Worm (Caenorhabditis elegans) whole organism, L4 larva: ENCODE results near the gene dct-15.
A peak's percentile ranks its signal among the peaks of the same experiment; 100 is the strongest.

Experiments used
- F10B5.3 ChIP-seq: sonication (generic microtip); optimal IDR thresholded peaks from 2 replicates; lab custom pipeline; 2016; ENCODE audit warnings: mild to moderate bottlenecking, missing genetic modification characterization, missing compliant biosample characterization
- F26F4.8 ChIP-seq: fragments of 200-800 bp; sonication (Bioruptor generic); conservative IDR thresholded peaks from 2 replicates; pipeline ENCODE4 v1.3.6; 2022; ENCODE audit warnings: missing genetic modification characterization, missing compliant biosample characterization
- F37D6.2 ChIP-seq: sonication (generic microtip); optimal IDR thresholded peaks from 2 replicates; lab custom pipeline; 2016; ENCODE audit warnings: mild to moderate bottlenecking, missing genetic modification characterization, missing compliant biosample characterization
- F44E2.7 ChIP-seq: fragments of 200-800 bp; sonication (Bioruptor generic); IDR thresholded peaks from 2 replicates; pipeline ENCODE4 v2.1.2; 2022; ENCODE audit warnings: missing genetic modification characterization, missing compliant biosample characterization
- T20F7.1 ChIP-seq: fragments of 200-800 bp; sonication (Bioruptor generic); optimal IDR thresholded peaks from 2 replicates; lab custom pipeline; 2018; ENCODE audit warnings: mild to moderate bottlenecking, missing genetic modification characterization, missing compliant biosample characterization
- T26A8.4 ChIP-seq: fragments of 200-800 bp; sonication (Bioruptor generic); IDR thresholded peaks from 2 replicates; pipeline ENCODE4 v1.3.6; 2022; ENCODE audit warnings: missing genetic modification characterization, missing compliant biosample characterization
- Y105C5A.15 ChIP-seq: fragments of 200-800 bp; sonication (Bioruptor generic); IDR thresholded peaks from 2 replicates; pipeline ENCODE4 v1.3.6; 2022; ENCODE audit warnings: missing genetic modification characterization, missing compliant biosample characterization
- Y48G9A.11 ChIP-seq: fragments of 200-800 bp; sonication (Bioruptor generic); IDR thresholded peaks from 2 replicates; pipeline ENCODE4 v1.3.6; 2022; ENCODE audit warnings: missing genetic modification reagents, missing genetic modification characterization, missing compliant biosample characterization
- Y5F2A.4 ChIP-seq: fragments of 200-800 bp; sonication (Bioruptor generic); optimal IDR thresholded peaks from 2 replicates; lab custom pipeline; 2018; ENCODE audit warnings: mild to moderate bottlenecking, missing genetic modification characterization, missing compliant biosample characterization
- ZK546.5 ChIP-seq, 2 experiments: sonication (generic microtip); optimal IDR thresholded peaks; 2 replicates each; lab custom pipeline; 2017; ENCODE audit warnings: missing biosample characterization in 2 of 2, missing genetic modification characterization in 2 of 2
- ceh-28 ChIP-seq: fragments of 150-350 bp; optimal IDR thresholded peaks from 2 replicates; lab custom pipeline; 2014; ENCODE audit warnings: missing biosample characterization, missing genetic modification reagents, missing genetic modification characterization
- ceh-32 ChIP-seq: sonication (generic microtip); optimal IDR thresholded peaks from 2 replicates; lab custom pipeline; 2016; ENCODE audit warnings: mild to moderate bottlenecking, missing genetic modification characterization, missing compliant biosample characterization; ENCODE audit not compliant: poor library complexity
- ceh-62 ChIP-seq: sonication (generic microtip); optimal IDR thresholded peaks from 2 replicates; lab custom pipeline; 2017; ENCODE audit warnings: missing biosample characterization, missing genetic modification characterization
- ceh-82 ChIP-seq: sonication (generic microtip); optimal IDR thresholded peaks from 2 replicates; lab custom pipeline; 2017; ENCODE audit warnings: missing biosample characterization, missing genetic modification characterization
- ces-1 ChIP-seq: fragments of 150-350 bp; sonication (generic microtip); optimal IDR thresholded peaks from 4 replicates; lab custom pipeline; 2014; ENCODE audit warnings: missing biosample characterization, missing genetic modification reagents, missing genetic modification characterization
- ctbp-1 ChIP-seq: fragments of 200-800 bp; sonication (Bioruptor generic); IDR thresholded peaks from 2 replicates; pipeline ENCODE4 v1.3.6; 2022; ENCODE audit warnings: missing genetic modification reagents, missing genetic modification characterization, missing compliant biosample characterization
- daf-16 ChIP-seq, 3 experiments: sonication (generic microtip); optimal IDR thresholded peaks; 2 replicates each; lab custom pipeline; 2016 to 2017; ENCODE audit warnings: missing genetic modification characterization in 3 of 3, missing genetic modification reagents in 3 of 3, mild to moderate bottlenecking in 2 of 3, missing compliant biosample characterization in 2 of 3, missing biosample characterization in 1 of 3, moderate library complexity in 1 of 3
- dmd-6 ChIP-seq: fragments of 200-800 bp; sonication (Bioruptor generic); IDR thresholded peaks from 2 replicates; pipeline ENCODE4 v1.3.6; 2022; ENCODE audit warnings: missing genetic modification reagents, missing genetic modification characterization, missing compliant biosample characterization
- dpl-1 ChIP-seq: fragments of 150-350 bp; optimal IDR thresholded peaks from 2 replicates; lab custom pipeline; 2014; ENCODE audit warnings: missing biosample characterization, missing genetic modification reagents, missing genetic modification characterization
- dve-1 ChIP-seq: sonication (generic microtip); optimal IDR thresholded peaks from 2 replicates; lab custom pipeline; 2017; ENCODE audit warnings: antibody characterized with exemption, mild to moderate bottlenecking, missing genetic modification characterization, missing compliant biosample characterization; ENCODE audit not compliant: insufficient read depth
- egl-43 ChIP-seq: fragments of 200-800 bp; sonication (Bioruptor generic); IDR thresholded peaks from 2 replicates; pipeline ENCODE4 v1.3.6; 2022; ENCODE audit warnings: missing genetic modification reagents, missing genetic modification characterization, missing compliant biosample characterization
- fkh-10 ChIP-seq: fragments of 150-350 bp; optimal IDR thresholded peaks from 2 replicates; lab custom pipeline; 2014; ENCODE audit warnings: missing biosample characterization, missing genetic modification reagents, missing genetic modification characterization
- hif-1 ChIP-seq, 2 experiments: sonication (generic microtip); optimal IDR thresholded peaks; 2 replicates each; lab custom pipeline; 2016 to 2017; ENCODE audit warnings: missing compliant biosample characterization in 2 of 2, missing genetic modification characterization in 2 of 2, missing genetic modification reagents in 2 of 2, missing genotype in 2 of 2, mild to moderate bottlenecking in 1 of 2
- hlh-11 ChIP-seq: fragments of 200-800 bp; sonication (Bioruptor generic); optimal IDR thresholded peaks from 2 replicates; lab custom pipeline; 2018; ENCODE audit warnings: mild to moderate bottlenecking, missing genetic modification characterization, missing compliant biosample characterization
- hlh-30 ChIP-seq: sonication (generic microtip); optimal IDR thresholded peaks from 2 replicates; lab custom pipeline; 2017; ENCODE audit warnings: antibody characterized with exemption, mild to moderate bottlenecking, missing genetic modification characterization, missing compliant biosample characterization; ENCODE audit not compliant: insufficient read depth
- lim-7 ChIP-seq: fragments of 200-800 bp; sonication (Bioruptor generic); IDR thresholded peaks from 2 replicates; pipeline ENCODE4 v1.3.6; 2022; ENCODE audit warnings: missing genetic modification characterization, missing compliant biosample characterization
- lin-13 ChIP-seq: fragments of 150-350 bp; optimal IDR thresholded peaks from 2 replicates; lab custom pipeline; 2014; ENCODE audit warnings: missing biosample characterization, missing genetic modification reagents, missing genetic modification characterization
- lin-15B ChIP-seq: fragments of 150-350 bp; sonication (generic microtip); optimal IDR thresholded peaks from 3 replicates; lab custom pipeline; 2014; ENCODE audit warnings: missing biosample characterization, missing genetic modification characterization
- lin-39 ChIP-seq: fragments of 150-350 bp; optimal IDR thresholded peaks from 2 replicates; lab custom pipeline; 2014; ENCODE audit warnings: missing biosample characterization, missing genetic modification reagents, missing genetic modification characterization
- mdl-1 ChIP-seq, 2 experiments: fragments of 150-350 bp in 1 of 2; sonication (generic microtip) in 1 of 2; optimal IDR thresholded peaks; 2 replicates each; lab custom pipeline; 2014 to 2017; ENCODE audit warnings: missing biosample characterization in 2 of 2, missing genetic modification characterization in 2 of 2
- mdt-29 ChIP-seq: fragments of 200-800 bp; sonication (Bioruptor generic); IDR thresholded peaks from 2 replicates; pipeline ENCODE4 v1.3.6; 2022; ENCODE audit warnings: missing genetic modification reagents, missing genetic modification characterization, missing compliant biosample characterization
- mes-2 ChIP-seq: sonication (generic microtip); optimal IDR thresholded peaks from 2 replicates; lab custom pipeline; 2016; ENCODE audit warnings: missing genotype, mild to moderate bottlenecking, missing genetic modification characterization, missing compliant biosample characterization; ENCODE audit not compliant: poor library complexity, severe bottlenecking
- nhr-102 ChIP-seq: sonication (generic microtip); optimal IDR thresholded peaks from 2 replicates; lab custom pipeline; 2016; ENCODE audit warnings: mild to moderate bottlenecking, missing genetic modification characterization, moderate library complexity, missing compliant biosample characterization
- nhr-11 ChIP-seq: fragments of 150-350 bp; optimal IDR thresholded peaks from 2 replicates; lab custom pipeline; 2014; ENCODE audit warnings: missing biosample characterization, missing genetic modification characterization
- nhr-25 ChIP-seq: sonication (generic microtip); optimal IDR thresholded peaks from 2 replicates; lab custom pipeline; 2017; ENCODE audit warnings: missing genetic modification characterization, mild to moderate bottlenecking, missing compliant biosample characterization, antibody characterized with exemption, moderate library complexity, borderline replicate concordance; ENCODE audit not compliant: insufficient read depth
- nhr-76 ChIP-seq: fragments of 150-350 bp; optimal IDR thresholded peaks from 2 replicates; lab custom pipeline; 2014; ENCODE audit warnings: missing biosample characterization, missing genetic modification characterization
- rbr-2 ChIP-seq: sonication (generic microtip); optimal IDR thresholded peaks from 2 replicates; lab custom pipeline; 2016; ENCODE audit warnings: missing genotype, missing genetic modification characterization, missing compliant biosample characterization
- snpc-1.2 ChIP-seq: fragments of 200-800 bp; sonication (Bioruptor generic); IDR thresholded peaks from 2 replicates; pipeline ENCODE4 v1.3.6; 2022; ENCODE audit warnings: missing genetic modification reagents, missing genetic modification characterization, missing compliant biosample characterization
- snpc-4 ChIP-seq: fragments of 150-350 bp; optimal IDR thresholded peaks from 2 replicates; lab custom pipeline; 2014; ENCODE audit warnings: missing biosample characterization, missing genetic modification characterization
- spr-1 ChIP-seq: sonication (generic microtip); optimal IDR thresholded peaks from 2 replicates; lab custom pipeline; 2016; ENCODE audit warnings: mild to moderate bottlenecking, missing genetic modification characterization, missing compliant biosample characterization
- spr-3 ChIP-seq: fragments of 200-800 bp; sonication (Bioruptor generic); optimal IDR thresholded peaks from 2 replicates; lab custom pipeline; 2018; ENCODE audit warnings: mild to moderate bottlenecking, missing genetic modification characterization, missing compliant biosample characterization
- vab-7 ChIP-seq: fragments of 200-800 bp; sonication (Bioruptor generic); IDR thresholded peaks from 2 replicates; pipeline ENCODE4 v1.3.6; 2022; ENCODE audit warnings: missing genetic modification reagents, missing genetic modification characterization, missing compliant biosample characterization
- zag-1 ChIP-seq: fragments of 150-350 bp; optimal IDR thresholded peaks from 2 replicates; lab custom pipeline; 2014; ENCODE audit warnings: missing biosample characterization, missing genetic modification characterization
- zip-2 ChIP-seq: fragments of 150-350 bp; optimal IDR thresholded peaks from 2 replicates; lab custom pipeline; 2014; ENCODE audit warnings: missing biosample characterization, missing genetic modification characterization

The dct-15 gene

DNA sequence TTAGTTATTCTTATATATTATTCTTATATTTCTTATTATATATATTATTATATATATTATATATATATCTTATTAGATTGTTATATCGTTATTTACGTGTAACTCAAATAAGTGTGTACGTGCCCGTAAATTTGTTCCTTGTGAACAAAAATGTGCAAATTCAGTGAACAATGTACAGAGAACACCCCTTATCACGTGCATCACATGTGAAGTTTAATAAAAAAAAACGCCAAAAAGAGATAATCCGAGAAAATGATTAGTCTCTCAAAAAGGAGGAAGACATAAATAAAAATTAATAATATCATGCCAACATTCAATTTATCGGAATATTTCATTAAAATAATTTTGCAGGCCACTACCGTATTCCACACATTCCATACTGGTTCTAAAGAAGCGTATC lies 10.9 kb downstream of the dct-15 start (continued):
- TF ChIP-seq rbr-2 (no peak), T20F7.1 (peak; percentile 28), spr-3 (GFP tag; lab: Kevin White, UChicago) (no peak), Y48G9A.11 (GFP tag; lab: Robert Waterston, UW) (no peak), daf-16 (GFP tag; optimal IDR thresholded peaks at IDR 0.05; lab: Kevin White, UChicago) (no peak), daf-16 (tag; optimal IDR thresholded peaks at IDR 0.05; lab: Kevin White, UChicago) (peak; percentile 53), dpl-1 (no peak), lin-13 (no peak)

DNA sequence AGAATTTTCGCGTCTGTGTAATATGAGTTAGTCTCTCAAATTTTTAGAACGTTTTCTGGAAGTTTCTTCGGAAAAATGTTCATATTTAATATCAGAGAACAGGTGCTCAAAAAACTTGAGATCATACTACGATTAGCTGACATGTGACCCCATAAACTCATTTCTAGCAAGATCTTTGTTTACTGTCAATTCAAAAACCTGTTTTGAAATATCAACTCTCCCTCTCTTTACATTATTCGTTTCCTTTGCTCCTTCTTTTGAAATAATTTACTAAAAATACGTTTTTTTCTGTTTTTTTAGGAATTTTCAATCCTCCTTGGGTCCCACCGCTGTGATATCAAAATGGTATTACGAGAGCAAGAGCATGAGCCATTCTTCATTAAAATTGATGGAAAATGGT lies 11.4 kb downstream of the dct-15 start, which contains the start of gene fat-4:
Gene fat-4, plus strand, starts transcription at position 301 of the 400 bp plus-strand sequence.
- no peak for TF ChIP-seq nhr-102 (tag; lab: Kevin White, UChicago)
- TF ChIP-seq nhr-11 (tag; lab: Kevin White, UChicago), result no peak
- TF ChIP-seq nhr-25 (tag; lab: Kevin White, UChicago), result no peak
- no peak for TF ChIP-seq ceh-62 (tag; lab: Kevin White, UChicago)
- TF ChIP-seq ceh-32 (tag; lab: Kevin White, UChicago), result no peak
- TF ChIP-seq mdl-1 (tag; optimal IDR thresholded peaks at IDR 0.05; lab: Kevin White, UChicago), result no peak
- no peak for TF ChIP-seq zag-1
- no peak for TF ChIP-seq ceh-82 (tag; lab: Kevin White, UChicago)
- TF ChIP-seq ceh-28, result no peak
- no peak for TF ChIP-seq T20F7.1
- TF ChIP-seq dve-1 (tag; lab: Kevin White, UChicago), result no peak
- no peak for TF ChIP-seq F44E2.7 (GFP tag; lab: Robert Waterston, UW)
- TF ChIP-seq, all 104 proteins: peak for 0

DNA sequence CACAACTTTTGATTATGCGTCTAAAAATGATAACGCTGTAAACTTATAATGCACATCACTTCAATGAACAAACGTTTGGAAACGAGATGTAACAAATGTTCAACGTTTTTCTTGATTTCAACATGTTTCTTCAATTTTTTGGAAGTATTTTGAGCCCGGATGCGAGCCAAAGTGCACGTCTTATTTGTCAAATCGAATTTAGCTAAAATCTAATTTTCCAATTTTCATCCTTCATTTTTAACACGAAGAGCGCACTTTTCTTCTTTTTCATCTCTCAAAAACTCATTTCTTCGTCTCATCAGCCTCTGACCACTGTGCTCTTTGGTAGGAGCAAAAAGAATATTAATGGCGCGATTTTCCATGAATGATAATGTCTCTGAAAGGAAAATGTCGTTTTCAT lies 12.2 kb downstream of the dct-15 start:
- TF ChIP-seq lin-39 (tag; lab: Kevin White, UChicago) (no peak), ces-1 (GFP tag; lab: Kevin White, UChicago) (peak; percentile 92), hlh-30 (peak; percentile 27), Y5F2A.4 (GFP tag; lab: Kevin White, UChicago) (no peak), snpc-1.2 (GFP tag; lab: Robert Waterston, UW) (no peak), dmd-6 (0 out of 2 replicates have a peak, but pooled peaks have one; percentile 37), mes-2 (tag; lab: Kevin White, UChicago) (peak; percentile 4), daf-16 (GFP tag; optimal IDR thresholded peaks at IDR 0.05; lab: Kevin White, UChicago) (no peak), daf-16 (tag; optimal IDR thresholded peaks at IDR 0.05; lab: Kevin White, UChicago) (peak; percentile 32), egl-43 (GFP tag; lab: Robert Waterston, UW) (no peak), ctbp-1 (peak; percentile 61; the same call in 1 of the 2 replicates)

DNA sequence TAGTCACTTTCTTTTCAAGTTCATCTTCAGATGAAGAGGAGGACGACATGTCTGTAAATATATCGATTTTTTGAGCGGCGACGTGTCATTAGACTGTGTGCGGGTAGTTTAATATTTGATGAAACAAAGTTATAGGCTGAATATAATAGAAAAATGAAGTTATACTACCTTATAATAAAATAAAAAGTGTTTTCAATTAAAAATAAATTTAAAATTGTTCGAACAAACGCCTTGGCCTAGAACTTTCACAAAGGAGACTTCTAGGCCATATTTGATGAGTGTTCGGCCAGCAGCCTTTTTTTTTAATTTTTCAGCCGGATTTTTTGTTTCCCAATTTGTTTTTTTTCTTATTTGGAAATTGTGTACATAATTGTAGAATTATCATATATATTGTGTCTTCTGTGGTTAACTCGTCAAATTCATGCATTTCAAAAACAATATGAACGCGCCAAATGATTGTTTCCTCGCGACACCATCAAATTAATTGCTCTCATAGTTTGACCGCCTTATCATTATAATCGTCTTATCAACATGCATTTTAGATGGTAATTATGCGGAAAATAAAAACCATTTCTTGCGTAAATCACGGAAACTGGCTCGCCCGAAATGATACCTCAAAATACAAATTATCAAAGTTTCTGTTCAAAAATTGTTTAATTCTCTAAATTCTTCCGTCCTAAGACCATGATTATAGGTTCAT lies 13.1 kb downstream of the dct-15 start, which contains the start of gene T13F2.2:
Gene T13F2.2, minus strand, starts transcription at position 51 of the 700 bp plus-strand sequence.
- TF ChIP-seq fkh-10 (GFP tag; lab: Kevin White, UChicago) (no peak), mdt-29 (no peak), F37D6.2 (tag; lab: Kevin White, UChicago) (no peak), zip-2 (tag; lab: Kevin White, UChicago) (no peak), spr-1 (tag; lab: Kevin White, UChicago) (no peak), mes-2 (tag; lab: Kevin White, UChicago) (peak; percentile 73), hlh-11 (peak; percentile 59), ZK546.5 (tag; optimal IDR thresholded peaks at IDR 0.05; lab: Kevin White, UChicago) (no peak), F26F4.8 (GFP tag; lab: Robert Waterston, UW) (no peak), ceh-28 (no peak), F10B5.3 (tag; lab: Kevin White, UChicago) (no peak), lim-7 (GFP tag; lab: Robert Waterston, UW) (no peak), dpl-1 (peak; percentile 23), lin-15B (tag; lab: Kevin White, UChicago) (no peak), nhr-76 (tag; lab: Kevin White, UChicago) (no peak), ceh-62 (tag; lab: Kevin White, UChicago) (no peak), hif-1 (tag; optimal IDR thresholded peaks at IDR 0.05; lab: Kevin White, UChicago) (peak in 1 of 2 experiments; percentile 5), snpc-4 (no peak), Y105C5A.15 (GFP tag; lab: Robert Waterston, UW) (no peak), vab-7 (GFP tag; lab: Robert Waterston, UW) (no peak), T26A8.4 (GFP tag; lab: Robert Waterston, UW) (no peak)
